Worm (Caenorhabditis elegans): Measurements from ENCODE around the gene acr-5.

DNA sequence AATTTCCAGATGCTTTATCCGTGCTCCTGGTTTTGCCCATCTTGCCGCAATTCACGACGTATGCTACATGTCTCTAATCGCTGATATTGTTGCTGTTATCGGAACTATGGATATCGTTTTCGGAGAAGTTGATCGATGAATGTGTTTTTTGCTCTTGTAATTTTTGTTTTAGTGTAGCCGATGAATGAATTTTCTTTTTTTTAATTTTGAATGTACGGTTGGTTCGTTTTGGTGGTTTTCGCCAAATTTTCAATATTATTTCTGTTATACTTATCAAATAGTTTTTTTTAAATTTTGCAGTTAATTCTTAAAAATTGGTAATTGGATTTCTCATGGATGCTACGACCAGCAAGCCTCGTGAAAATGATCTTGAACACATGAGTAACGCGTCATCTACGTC lies 47.6 kb downstream of the acr-5 start, which contains the start of gene T26A5.2:
- no peak for TF ChIP-seq ceh-82 (tag; optimal IDR thresholded peaks at IDR 0.05)
- no peak for TF ChIP-seq dsc-1 (tag; optimal IDR thresholded peaks at IDR 0.05)
